Worm (Caenorhabditis elegans): ENCODE data around the gene wdr-5.1.

DNA sequence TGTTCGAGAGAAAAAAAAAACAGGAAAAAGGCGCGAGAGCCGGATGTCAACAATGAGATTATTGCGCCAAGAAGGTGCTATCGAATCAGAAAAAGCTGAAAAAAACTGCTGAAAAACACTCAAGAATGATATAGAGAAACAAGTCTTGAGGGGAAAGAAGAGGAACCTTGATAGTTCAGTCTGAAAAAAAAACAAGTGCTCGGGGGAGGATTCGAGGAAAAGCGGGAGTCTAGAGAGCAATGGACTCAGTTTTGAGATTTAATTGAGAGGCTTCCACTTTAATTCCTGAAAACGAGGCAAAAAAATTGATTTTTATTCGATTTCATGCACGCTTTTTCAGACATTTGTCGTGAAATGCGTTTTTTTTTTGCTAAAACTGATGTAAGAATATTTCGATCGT lies 10.5 kb upstream of the wdr-5.1 start, which contains the start of gene npr-15:
- TF ChIP-seq aly-2 (tag; optimal IDR thresholded peaks at IDR 0.05) (no peak), mdl-1 (tag; optimal IDR thresholded peaks at IDR 0.05) (no peak), ceh-82 (tag; optimal IDR thresholded peaks at IDR 0.05) (no peak), nhr-28 (tag; optimal IDR thresholded peaks at IDR 0.05) (no peak), fos-1 (tag; optimal IDR thresholded peaks at IDR 0.05) (no peak), duxl-1 (tag; optimal IDR thresholded peaks at IDR 0.05; ENCODE audit: poor library complexity) (no peak), ztf-11 (tag; optimal IDR thresholded peaks at IDR 0.05) (no peak), ama-1 (optimal IDR thresholded peaks at IDR 0.05) (no peak), madf-9 (GFP tag; conservative IDR thresholded peaks at IDR 0.05) (no peak), snpc-4 (tag; optimal IDR thresholded peaks at IDR 0.05) (no peak), R02D3.7 (tag; optimal IDR thresholded peaks at IDR 0.05) (no peak), fkh-10 (GFP tag; optimal IDR thresholded peaks at IDR 0.05) (no peak)
